Worm (Caenorhabditis elegans) whole organism, L1 larva: Measurements from ENCODE around the gene arv-1.

Experiments used
- C04F5.9 ChIP-seq: sonication (generic microtip); optimal IDR thresholded peaks from 2 replicates; lab custom pipeline; 2016; ENCODE audit warnings: missing genetic modification characterization, missing compliant biosample characterization
- C34B4.2 ChIP-seq: sonication (generic microtip); optimal IDR thresholded peaks from 2 replicates; lab custom pipeline; 2017; ENCODE audit warnings: mild to moderate bottlenecking, missing genetic modification characterization, missing compliant biosample characterization
- Y116A8C.19 ChIP-seq: sonication (generic microtip); optimal IDR thresholded peaks from 2 replicates; lab custom pipeline; 2016; ENCODE audit warnings: missing compliant biosample characterization, missing genetic modification characterization, borderline replicate concordance
- alr-1 ChIP-seq: fragments of 200-800 bp; sonication (Bioruptor generic); optimal IDR thresholded peaks from 2 replicates; lab custom pipeline; 2018; ENCODE audit warnings: borderline replicate concordance, mild to moderate bottlenecking, missing genetic modification characterization, missing compliant biosample characterization
- aly-2 ChIP-seq: fragments of 150-350 bp; optimal IDR thresholded peaks from 2 replicates; lab custom pipeline; 2014; ENCODE audit warnings: missing biosample characterization, missing genetic modification characterization
- ama-1 ChIP-seq: fragments of 150-350 bp; optimal IDR thresholded peaks from 2 replicates; lab custom pipeline; 2014
- blmp-1 ChIP-seq: fragments of 150-350 bp; optimal IDR thresholded peaks from 2 replicates; lab custom pipeline; 2014; ENCODE audit warnings: missing biosample characterization, missing genetic modification characterization
- ceh-63 ChIP-seq: fragments of 200-800 bp; sonication (Bioruptor generic); optimal IDR thresholded peaks from 2 replicates; lab custom pipeline; 2018; ENCODE audit warnings: mild to moderate bottlenecking, missing genetic modification characterization, missing compliant biosample characterization
- ceh-82 ChIP-seq, 3 experiments: fragments of 150-350 bp in 1 of 3; sonication (generic microtip) in 2 of 3; optimal IDR thresholded peaks; 2 replicates each; lab custom pipeline; 2014 to 2017; ENCODE audit warnings: missing biosample characterization in 3 of 3, missing genetic modification characterization in 3 of 3
- ces-1 ChIP-seq: fragments of 150-350 bp; optimal IDR thresholded peaks from 2 replicates; lab custom pipeline; 2014; ENCODE audit warnings: missing biosample characterization, missing genetic modification reagents, missing genetic modification characterization
- dpl-1 ChIP-seq, 3 experiments: fragments of 150-350 bp in 2 of 3; sonication (generic microtip) in 1 of 3; optimal IDR thresholded peaks; 2 replicates each; lab custom pipeline; 2014 to 2017; ENCODE audit warnings: missing biosample characterization in 3 of 3, missing genetic modification characterization in 3 of 3, missing genetic modification reagents in 3 of 3
- dsc-1 ChIP-seq: sonication (generic microtip); optimal IDR thresholded peaks from 2 replicates; lab custom pipeline; 2016; ENCODE audit warnings: mild to moderate bottlenecking, missing genetic modification characterization, missing compliant biosample characterization
- efl-1 ChIP-seq, 4 experiments: fragments of 150-350 bp; optimal IDR thresholded peaks in 3 of 4; peaks in 1 of 4; 1 replicate in 1 of 4; 2 replicates in 3 of 4; lab custom pipeline; 2014; ENCODE audit warnings: missing biosample characterization in 2 of 4, missing genetic modification characterization in 2 of 4, missing genetic modification reagents in 2 of 4
- egl-13 ChIP-seq: sonication (generic microtip); optimal IDR thresholded peaks from 2 replicates; lab custom pipeline; 2016; ENCODE audit warnings: missing genotype, missing genetic modification reagents, missing genetic modification characterization, missing compliant biosample characterization
- elt-3 ChIP-seq, 6 experiments: fragments of 150-350 bp in 1 of 6; sonication (generic microtip); optimal IDR thresholded peaks; 2 replicates each; lab custom pipeline; 2017 to 2018; ENCODE audit warnings: missing biosample characterization in 6 of 6, missing genetic modification characterization in 6 of 6, inconsistent platforms in 1 of 6
- fkh-10 ChIP-seq: sonication (generic microtip); optimal IDR thresholded peaks from 2 replicates; lab custom pipeline; 2017; ENCODE audit warnings: missing biosample characterization, missing genetic modification reagents, missing genetic modification characterization
- fkh-8 ChIP-seq: sonication (generic microtip); optimal IDR thresholded peaks from 2 replicates; lab custom pipeline; 2016; ENCODE audit warnings: mild to moderate bottlenecking, missing genetic modification characterization, missing compliant biosample characterization
- fos-1 ChIP-seq: fragments of 150-350 bp; optimal IDR thresholded peaks from 2 replicates; lab custom pipeline; 2014; ENCODE audit warnings: missing biosample characterization, missing genetic modification characterization
- grh-1 ChIP-seq: fragments of 200-800 bp; sonication (Bioruptor generic); IDR thresholded peaks from 2 replicates; pipeline ENCODE4 v1.3.6; 2022; ENCODE audit warnings: missing genetic modification reagents, missing genetic modification characterization, missing compliant biosample characterization
- hlh-17 ChIP-seq: fragments of 200-800 bp; sonication (Bioruptor generic); optimal IDR thresholded peaks from 2 replicates; lab custom pipeline; 2018; ENCODE audit warnings: missing genetic modification characterization, mild to moderate bottlenecking, missing compliant biosample characterization, moderate library complexity, borderline replicate concordance
- hpl-2 ChIP-seq: fragments of 150-350 bp; optimal IDR thresholded peaks from 2 replicates; lab custom pipeline; 2014; ENCODE audit warnings: missing biosample characterization, missing genetic modification reagents, missing genetic modification characterization
- irx-1 ChIP-seq: sonication (generic microtip); optimal IDR thresholded peaks from 2 replicates; lab custom pipeline; 2016; ENCODE audit warnings: missing genetic modification characterization, missing compliant biosample characterization
- lin-14 ChIP-seq: fragments of 200-800 bp; sonication (Bioruptor generic); optimal IDR thresholded peaks from 2 replicates; lab custom pipeline; 2018; ENCODE audit warnings: mild to moderate bottlenecking, missing genetic modification characterization, moderate library complexity, missing compliant biosample characterization
- lin-39 ChIP-seq: fragments of 150-350 bp; optimal IDR thresholded peaks from 2 replicates; lab custom pipeline; 2014; ENCODE audit warnings: missing biosample characterization, missing genetic modification reagents, missing genetic modification characterization
- lsy-2 ChIP-seq, 2 experiments: fragments of 150-350 bp; optimal IDR thresholded peaks; 2 replicates each; lab custom pipeline; 2014; ENCODE audit warnings: missing biosample characterization in 2 of 2, missing genetic modification characterization in 2 of 2
- mab-9 ChIP-seq: fragments of 200-800 bp; sonication (Bioruptor generic); IDR thresholded peaks from 2 replicates; pipeline ENCODE4 v1.3.6; 2022; ENCODE audit warnings: missing genetic modification reagents, missing genetic modification characterization, missing compliant biosample characterization
- mdl-1 ChIP-seq, 2 experiments: fragments of 150-350 bp; optimal IDR thresholded peaks; 2 replicates each; lab custom pipeline; 2014 to 2017; ENCODE audit warnings: missing biosample characterization in 2 of 2, missing genetic modification characterization in 2 of 2, inconsistent platforms in 1 of 2
- nhr-12 ChIP-seq: sonication (generic microtip); optimal IDR thresholded peaks from 2 replicates; lab custom pipeline; 2017; ENCODE audit warnings: missing biosample characterization, missing genetic modification characterization
- nhr-19 ChIP-seq: fragments of 200-800 bp; sonication (Bioruptor generic); conservative IDR thresholded peaks from 2 replicates; pipeline ENCODE4 v1.3.6; 2022; ENCODE audit warnings: missing genetic modification characterization, missing compliant biosample characterization
- nhr-20 ChIP-seq: sonication (generic microtip); optimal IDR thresholded peaks from 2 replicates; lab custom pipeline; 2016; ENCODE audit warnings: mild to moderate bottlenecking, missing genetic modification characterization, missing compliant biosample characterization
- nhr-237 ChIP-seq: fragments of 150-350 bp; optimal IDR thresholded peaks from 2 replicates; lab custom pipeline; 2014; ENCODE audit warnings: missing biosample characterization, missing genetic modification characterization
- nhr-28 ChIP-seq: fragments of 150-350 bp; optimal IDR thresholded peaks from 2 replicates; lab custom pipeline; 2014; ENCODE audit warnings: missing biosample characterization, missing genetic modification characterization
- nhr-47 ChIP-seq: sonication (generic microtip); optimal IDR thresholded peaks from 2 replicates; lab custom pipeline; 2016; ENCODE audit warnings: mild to moderate bottlenecking, missing genetic modification characterization, moderate library complexity, missing compliant biosample characterization
- nhr-77 ChIP-seq: fragments of 150-350 bp; optimal IDR thresholded peaks from 2 replicates; lab custom pipeline; 2014; ENCODE audit warnings: missing biosample characterization, missing genetic modification characterization
- nhr-84 ChIP-seq: sonication (generic microtip); optimal IDR thresholded peaks from 2 replicates; lab custom pipeline; 2017; ENCODE audit warnings: missing biosample characterization, missing genetic modification characterization
- nhr-85 ChIP-seq: sonication (generic microtip); peaks from one replicate; lab custom pipeline; 2016; ENCODE audit warnings: missing genetic modification characterization, inconsistent platforms, missing compliant biosample characterization
- pag-3 ChIP-seq: sonication (generic microtip); optimal IDR thresholded peaks from 2 replicates; lab custom pipeline; 2017; ENCODE audit warnings: missing genetic modification characterization, mild to moderate bottlenecking, missing compliant biosample characterization, antibody characterized with exemption, borderline replicate concordance; ENCODE audit not compliant: insufficient read depth
- rnt-1 ChIP-seq: sonication (generic microtip); optimal IDR thresholded peaks from 2 replicates; lab custom pipeline; 2016; ENCODE audit warnings: mild to moderate bottlenecking, missing genetic modification characterization, moderate library complexity, missing compliant biosample characterization
- snpc-4 ChIP-seq: fragments of 150-350 bp; optimal IDR thresholded peaks from 2 replicates; lab custom pipeline; 2014; ENCODE audit warnings: missing biosample characterization, missing genetic modification characterization
- tbx-2 ChIP-seq: sonication (generic microtip); optimal IDR thresholded peaks from 2 replicates; lab custom pipeline; 2016; ENCODE audit warnings: missing genetic modification characterization, missing compliant biosample characterization
- unc-130 ChIP-seq: fragments of 150-350 bp; optimal IDR thresholded peaks from 2 replicates; lab custom pipeline; 2017; ENCODE audit warnings: missing biosample characterization, missing genetic modification characterization, inconsistent platforms
- unc-62 ChIP-seq: fragments of 150-350 bp; optimal IDR thresholded peaks from 2 replicates; lab custom pipeline; 2014; ENCODE audit warnings: missing biosample characterization, missing genetic modification reagents, missing genetic modification characterization
- unc-86 ChIP-seq: sonication (generic microtip); optimal IDR thresholded peaks from 2 replicates; lab custom pipeline; 2016; ENCODE audit warnings: missing genetic modification characterization, missing compliant biosample characterization
- unc-98 ChIP-seq: fragments of 200-800 bp; sonication (Bioruptor generic); IDR thresholded peaks from 2 replicates; pipeline ENCODE4 v1.3.6; 2022; ENCODE audit warnings: missing genetic modification characterization, missing compliant biosample characterization
- xbp-1 ChIP-seq: sonication (generic microtip); optimal IDR thresholded peaks from 2 replicates; lab custom pipeline; 2016; ENCODE audit warnings: missing genetic modification characterization, missing compliant biosample characterization
- ztf-11 ChIP-seq, 2 experiments: sonication (generic microtip); optimal IDR thresholded peaks; 2 replicates each; lab custom pipeline; 2016 to 2017; ENCODE audit warnings: missing genetic modification characterization in 2 of 2, missing biosample characterization in 1 of 2, missing compliant biosample characterization in 1 of 2
- ztf-4 ChIP-seq: fragments of 150-350 bp; optimal IDR thresholded peaks from 2 replicates; lab custom pipeline; 2014; ENCODE audit warnings: missing biosample characterization, missing genetic modification characterization

arv-1 gene

ce11 chrII:10170837-10171318, 29.7 kb downstream of the arv-1 start, which contains the start of gene gpd-4:
Gene gpd-4, plus strand, starts transcription at chrII:10171268.
- TF ChIP-seq nhr-237 (tag; lab: Kevin White, UChicago) (no peak), pag-3 (no peak), efl-1 (optimal IDR thresholded peaks at IDR 0.05; lab: Kevin White, UChicago) (peak in 1 of 2 experiments; percentile 13), efl-1 (GFP tag; optimal IDR thresholded peaks at IDR 0.05 in 1 of 2; lab: Kevin White, UChicago) (no peak)
- TF ChIP-seq, all 84 proteins: peak for 1

ce11 chrII:10168905-10169782, 31.5 kb downstream of the arv-1 start, which contains the start of gene daf-19:
Gene daf-19, minus strand, starts transcription at chrII:10169346.
- TF ChIP-seq blmp-1 (tag; lab: Kevin White, UChicago) (peak; percentile 59), nhr-19 (GFP tag; lab: Robert Waterston, UW) (peak; percentile 30; the same call in 1 of the 2 replicates), C04F5.9 (tag; lab: Kevin White, UChicago) (no peak), ztf-11 (tag; optimal IDR thresholded peaks at IDR 0.05; lab: Kevin White, UChicago) (peak in 1 of 2 experiments; percentile 73), nhr-77 (tag; lab: Kevin White, UChicago) (peak; percentile 61), ama-1 (peak; percentile 34), fkh-10 (peak; percentile 35), dsc-1 (tag; lab: Kevin White, UChicago) (peak; percentile 68), fkh-8 (tag; lab: Kevin White, UChicago) (peak; percentile 96), hlh-17 (GFP tag; lab: Kevin White, UChicago) (no peak), nhr-28 (tag; lab: Kevin White, UChicago) (no peak), unc-86 (tag; lab: Kevin White, UChicago) (peak; percentile 52), hpl-2 (no peak), lsy-2 (tag; optimal IDR thresholded peaks at IDR 0.05; lab: Kevin White, UChicago) (peak; percentile 48 to 59), ztf-4 (no peak), fos-1 (tag; lab: Kevin White, UChicago) (peak; percentile 61), nhr-237 (tag; lab: Kevin White, UChicago) (no peak), mdl-1 (tag; optimal IDR thresholded peaks at IDR 0.05; lab: Kevin White, UChicago) (no peak), mab-9 (GFP tag; lab: Robert Waterston, UW) (no peak), irx-1 (peak; percentile 39), nhr-20 (tag; lab: Kevin White, UChicago) (peak; percentile 52), rnt-1 (tag; lab: Kevin White, UChicago) (peak; percentile 50), grh-1 (GFP tag; lab: Robert Waterston, UW) (no peak), nhr-47 (tag; lab: Kevin White, UChicago) (peak; percentile 77), aly-2 (no peak), tbx-2 (tag; lab: Kevin White, UChicago) (peak; percentile 45), C34B4.2 (tag; lab: Kevin White, UChicago) (no peak), unc-98 (GFP tag; lab: Robert Waterston, UW) (no peak), nhr-12 (tag; lab: Kevin White, UChicago) (no peak), unc-130 (tag; lab: Kevin White, UChicago) (no peak), lin-39 (no peak), elt-3 (tag; optimal IDR thresholded peaks at IDR 0.05; lab: Kevin White, UChicago) (peak in 2 of 6 experiments; percentile 28 to 88), lin-14 (GFP tag; lab: Kevin White, UChicago) (peak; percentile 76), nhr-85 (tag; lab: Kevin White, UChicago) (no peak), snpc-4 (tag; lab: Kevin White, UChicago) (no peak), ces-1 (GFP tag; lab: Kevin White, UChicago) (no peak), nhr-84 (no peak), unc-62 (GFP tag; lab: Kevin White, UChicago) (no peak), Y116A8C.19 (tag; lab: Kevin White, UChicago) (no peak), xbp-1 (tag; lab: Kevin White, UChicago) (peak; percentile 30), egl-13 (tag; lab: Kevin White, UChicago) (peak; percentile 75), dpl-1 (GFP tag; optimal IDR thresholded peaks at IDR 0.05; lab: Kevin White, UChicago) (peak in 2 of 3 experiments; percentile 10 to 19), ceh-82 (tag; optimal IDR thresholded peaks at IDR 0.05; lab: Kevin White, UChicago) (peak in 2 of 3 experiments; percentile 30 to 71), ceh-63 (no peak), alr-1 (tag; lab: Kevin White, UChicago) (no peak)
